ENCODE assay signal across 1 worm cellular context in genomic region chrV:20424229-20425182, ce11.
A peak's percentile ranks its signal among the peaks of the same experiment; 100 is the strongest.
TF ChIP-seq lines count a peak whose summit lies in the region.

No protein-coding gene starts in this region.

TF ChIP-seq in whole organism, L4 larva, 104 proteins besides CTCF, POLR2A, EP300 and RAD21 (continued from another document):
- peak; percentile 24 to 71 for TF ChIP-seq mdl-1 (tag; optimal IDR thresholded peaks at IDR 0.05; lab: Kevin White, UChicago)
- TF ChIP-seq dpl-1 (GFP tag; optimal IDR thresholded peaks at IDR 0.05; lab: Kevin White, UChicago) = peak; percentile 90
- TF ChIP-seq dve-1 (tag; optimal IDR thresholded peaks at IDR 0.05; lab: Kevin White, UChicago; ENCODE audit: insufficient read depth) = peak; percentile 77
- TF ChIP-seq madf-5 (GFP tag; IDR thresholded peaks at IDR 0.05; lab: Robert Waterston, UW) = no peak
- TF ChIP-seq D1046.2 (GFP tag; IDR thresholded peaks at IDR 0.05; lab: Robert Waterston, UW) = no peak
- TF ChIP-seq mxl-2 (GFP tag; conservative IDR thresholded peaks at IDR 0.05; lab: Robert Waterston, UW) = no peak
- TF ChIP-seq nhr-11 (tag; optimal IDR thresholded peaks at IDR 0.05; lab: Kevin White, UChicago) = no peak
- TF ChIP-seq nhr-76 (tag; optimal IDR thresholded peaks at IDR 0.05; lab: Kevin White, UChicago) = no peak
- TF ChIP-seq lin-39 (tag; optimal IDR thresholded peaks at IDR 0.05; lab: Kevin White, UChicago) = no peak
- TF ChIP-seq fkh-10 (GFP tag; optimal IDR thresholded peaks at IDR 0.05; lab: Kevin White, UChicago) = peak; percentile 10
- peak; percentile 51 for TF ChIP-seq spr-3 (GFP tag; optimal IDR thresholded peaks at IDR 0.05; lab: Kevin White, UChicago)
- TF ChIP-seq attf-4 (tag; optimal IDR thresholded peaks at IDR 0.05; lab: Kevin White, UChicago) = no peak
- TF ChIP-seq ceh-62 (tag; optimal IDR thresholded peaks at IDR 0.05; lab: Kevin White, UChicago) = no peak
- TF ChIP-seq spr-1 (tag; optimal IDR thresholded peaks at IDR 0.05; lab: Kevin White, UChicago) = no peak
- no peak for TF ChIP-seq zfp-3 (GFP tag; conservative IDR thresholded peaks at IDR 0.05; lab: Robert Waterston, UW)
- no peak for TF ChIP-seq Y48G9A.11 (GFP tag; IDR thresholded peaks at IDR 0.05; lab: Robert Waterston, UW)
- TF ChIP-seq arid-1 (GFP tag; conservative IDR thresholded peaks at IDR 0.05; lab: Robert Waterston, UW) = no peak
- no peak for TF ChIP-seq nhr-111 (GFP tag; optimal IDR thresholded peaks at IDR 0.05; lab: Kevin White, UChicago)
- 0 out of 2 replicates have a peak, but pooled peaks have one; percentile 26 for TF ChIP-seq F26F4.8 (GFP tag; conservative IDR thresholded peaks at IDR 0.05; lab: Robert Waterston, UW)
- TF ChIP-seq unc-39 (tag; optimal IDR thresholded peaks at IDR 0.05; lab: Kevin White, UChicago) = no peak
- no peak for TF ChIP-seq jun-1 (tag; optimal IDR thresholded peaks at IDR 0.05; lab: Kevin White, UChicago)
- no peak for TF ChIP-seq snpc-1.2 (GFP tag; IDR thresholded peaks at IDR 0.05; lab: Robert Waterston, UW)
- TF ChIP-seq lin-1 (GFP tag; IDR thresholded peaks at IDR 0.05; lab: Robert Waterston, UW) = no peak
- no peak for TF ChIP-seq Y105C5A.15 (GFP tag; IDR thresholded peaks at IDR 0.05; lab: Robert Waterston, UW)
